Worm (Caenorhabditis elegans): ENCODE measurements around the gene egl-43.
A peak's percentile ranks its signal among the peaks of the same experiment; 100 is the strongest.

egl-43 gene

ce11 chrII:9940430-9940829, 14.6 kb upstream of the egl-43 start, which contains the start of gene ufd-3:
ufd-3 (plus strand) TSS chrII:9940753.
- peak; percentile 92 for TF ChIP-seq sox-4 (tag; optimal IDR thresholded peaks at IDR 0.05)
- peak; percentile 90 to 93 for TF ChIP-seq lsy-2 (tag; optimal IDR thresholded peaks at IDR 0.05)
- TF ChIP-seq snpc-4 (tag; optimal IDR thresholded peaks at IDR 0.05): peak; percentile 78
- TF ChIP-seq elt-3 (tag; optimal IDR thresholded peaks at IDR 0.05): peak in 5 of 6 experiments; percentile 8 to 95 (median 49)
- peak; percentile 95 for TF ChIP-seq nhr-85 (tag)
- TF ChIP-seq nhr-19 (GFP tag; conservative IDR thresholded peaks at IDR 0.05): peak; percentile 88
- TF ChIP-seq unc-30 (tag; optimal IDR thresholded peaks at IDR 0.05): no peak
- peak; percentile 63 for TF ChIP-seq hlh-4 (tag; optimal IDR thresholded peaks at IDR 0.05)
- TF ChIP-seq ets-5 (GFP tag; IDR thresholded peaks at IDR 0.05): no peak
- peak in 1 of 2 experiments; percentile 94 for TF ChIP-seq ztf-11 (tag; optimal IDR thresholded peaks at IDR 0.05)
- no peak for TF ChIP-seq sptf-1 (tag; optimal IDR thresholded peaks at IDR 0.05)
- TF ChIP-seq jun-1 (tag; optimal IDR thresholded peaks at IDR 0.05): peak; percentile 68
- TF ChIP-seq unc-62 (GFP tag; optimal IDR thresholded peaks at IDR 0.05): no peak
- peak; percentile 95 for TF ChIP-seq mep-1 (tag; optimal IDR thresholded peaks at IDR 0.05)
- TF ChIP-seq mab-9 (GFP tag; IDR thresholded peaks at IDR 0.05): peak; percentile 71
- peak; percentile 59 for TF ChIP-seq F16B12.6 (tag; optimal IDR thresholded peaks at IDR 0.05)
- peak; percentile 83 to 92 (median 88) for TF ChIP-seq ceh-82 (tag; optimal IDR thresholded peaks at IDR 0.05)
- TF ChIP-seq lin-35 (GFP tag; optimal IDR thresholded peaks at IDR 0.05): peak; percentile 99
- peak; percentile 90 for TF ChIP-seq dsc-1 (tag; optimal IDR thresholded peaks at IDR 0.05)
- peak; percentile 89 for TF ChIP-seq nhr-11 (tag; optimal IDR thresholded peaks at IDR 0.05)
- peak; percentile 97 for TF ChIP-seq lir-3 (tag; optimal IDR thresholded peaks at IDR 0.05; ENCODE audit: poor library complexity)
- peak; percentile 85 for TF ChIP-seq C04F5.9 (tag; optimal IDR thresholded peaks at IDR 0.05)
- peak; percentile 83 for TF ChIP-seq isw-1 (GFP tag; IDR thresholded peaks at IDR 0.05)
- peak; percentile 59 for TF ChIP-seq sup-37 (GFP tag; optimal IDR thresholded peaks at IDR 0.05)
- peak; percentile 93 for TF ChIP-seq lin-15B (tag; optimal IDR thresholded peaks at IDR 0.05)
- peak; percentile 90 for TF ChIP-seq pax-3 (tag; optimal IDR thresholded peaks at IDR 0.05)
- TF ChIP-seq lin-39 (tag; optimal IDR thresholded peaks at IDR 0.05): peak; percentile 73
- TF ChIP-seq zip-4 (GFP tag; optimal IDR thresholded peaks at IDR 0.05): peak; percentile 45
- TF ChIP-seq ceh-90 (tag; optimal IDR thresholded peaks at IDR 0.05): peak; percentile 92
- no peak for TF ChIP-seq nhr-84 (tag; optimal IDR thresholded peaks at IDR 0.05)
- TF ChIP-seq rnt-1 (tag; optimal IDR thresholded peaks at IDR 0.05): peak; percentile 99
- no peak for TF ChIP-seq efl-3 (GFP tag; optimal IDR thresholded peaks at IDR 0.05)
- TF ChIP-seq nhr-76 (tag; optimal IDR thresholded peaks at IDR 0.05): no peak
- peak; percentile 96 for TF ChIP-seq nhr-71 (tag; optimal IDR thresholded peaks at IDR 0.05)
- TF ChIP-seq tbx-2 (tag; optimal IDR thresholded peaks at IDR 0.05): peak; percentile 93
- TF ChIP-seq fkh-4 (tag; optimal IDR thresholded peaks at IDR 0.05; ENCODE audit: borderline replicate concordance): peak; percentile 90
- TF ChIP-seq pqm-1 (tag; optimal IDR thresholded peaks at IDR 0.05): no peak
- peak; percentile 76 for TF ChIP-seq ceh-88 (GFP tag; IDR thresholded peaks at IDR 0.05)
- TF ChIP-seq tlp-1 (tag; optimal IDR thresholded peaks at IDR 0.05): no peak
- TF ChIP-seq unc-98 (GFP tag; IDR thresholded peaks at IDR 0.05): peak; percentile 86
- TF ChIP-seq nhr-28 (tag; optimal IDR thresholded peaks at IDR 0.05): no peak
- TF ChIP-seq aha-1 (tag; optimal IDR thresholded peaks at IDR 0.05): no peak
- TF ChIP-seq swsn-7 (tag; optimal IDR thresholded peaks at IDR 0.05): peak; percentile 91
- peak; percentile 85 for TF ChIP-seq unc-86 (tag; optimal IDR thresholded peaks at IDR 0.05)
- TF ChIP-seq C34B4.2 (tag; optimal IDR thresholded peaks at IDR 0.05): no peak
- TF ChIP-seq fkh-8 (tag; optimal IDR thresholded peaks at IDR 0.05): peak; percentile 86
- no peak for TF ChIP-seq ces-1 (GFP tag; optimal IDR thresholded peaks at IDR 0.05)
- TF ChIP-seq unc-130 (tag; optimal IDR thresholded peaks at IDR 0.05): peak; percentile 93
- peak; percentile 95 to 98 (median 97) for TF ChIP-seq dpl-1 (GFP tag; optimal IDR thresholded peaks at IDR 0.05)
- peak; percentile 92 for TF ChIP-seq egl-13 (tag; optimal IDR thresholded peaks at IDR 0.05)
- peak; percentile 48 for TF ChIP-seq nhr-77 (tag; optimal IDR thresholded peaks at IDR 0.05)
- no peak for TF ChIP-seq ceh-63 (GFP tag; optimal IDR thresholded peaks at IDR 0.05)
- peak; percentile 93 for TF ChIP-seq nhr-47 (tag; optimal IDR thresholded peaks at IDR 0.05)
